Fruit fly (Drosophila melanogaster) ovary, adult (tissue): Measurements from ENCODE around the gene Kcmf1.

Experiments used
- CG17801 ChIP-seq: fragments of 200-800 bp; optimal IDR thresholded peaks from 2 replicates; lab custom pipeline; 2019; ENCODE audit warnings: missing biosample characterization, mild to moderate bottlenecking, missing genetic modification characterization, moderate library complexity; ENCODE audit not compliant: partially characterized antibody

Gene Kcmf1

DNA sequence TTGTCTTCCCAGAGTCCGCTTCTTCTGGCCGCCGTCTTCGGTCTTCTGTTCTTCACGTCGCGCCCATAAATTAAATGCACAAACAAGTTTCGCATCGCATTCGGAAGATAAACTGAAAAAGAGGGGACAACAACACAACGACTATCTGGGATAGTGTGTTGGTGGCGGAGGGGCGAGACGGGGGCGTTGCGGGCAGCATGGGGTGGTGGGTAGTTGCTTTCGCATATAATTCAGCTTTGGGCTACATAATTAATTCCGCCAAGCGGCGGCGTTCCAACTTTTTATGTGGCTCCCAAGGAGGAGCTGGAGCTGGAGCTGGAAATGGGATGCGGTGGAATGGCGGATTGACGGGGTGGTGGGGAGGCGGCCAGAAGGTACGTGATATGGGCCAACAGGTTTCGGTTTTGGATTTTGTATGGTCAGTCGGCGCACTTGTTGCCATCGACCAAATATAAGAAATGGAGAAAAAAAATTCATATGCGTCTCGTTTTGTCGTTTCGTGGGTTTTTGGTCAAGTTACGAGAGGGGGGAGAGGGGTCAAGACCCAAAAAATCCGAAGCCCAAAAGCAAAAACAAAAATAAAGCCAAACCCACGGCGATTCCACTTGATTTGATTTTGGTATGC is 45.3 kb downstream of the Kcmf1 start:
- TF ChIP-seq CG17801 (GFP tag; lab: Kevin White, UChicago) = no peak

dm6 chr3R:8968837-8969236 is 45.9 kb downstream of the Kcmf1 start:
- TF ChIP-seq CG17801 (GFP tag; lab: Kevin White, UChicago) = no peak

DNA sequence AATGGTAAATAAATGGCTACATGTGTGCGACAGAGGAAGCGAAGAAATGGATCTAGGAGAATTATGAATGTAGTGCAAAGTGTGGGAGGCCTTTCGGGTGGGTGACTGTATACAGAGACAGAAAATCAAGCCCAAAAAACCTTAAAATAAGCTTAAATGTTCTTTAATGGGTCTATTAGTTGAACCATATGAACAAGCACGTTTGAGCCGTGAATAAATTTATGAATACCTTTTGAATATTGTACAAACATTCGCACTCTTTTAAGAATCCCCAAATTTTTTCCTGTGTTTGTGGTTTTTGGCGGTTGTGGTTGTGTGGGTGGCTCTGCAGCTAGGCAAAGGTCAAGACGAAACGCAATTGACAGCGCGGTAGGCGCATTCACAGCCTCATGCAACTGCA is 48.1 kb downstream of the Kcmf1 start:
- no peak for TF ChIP-seq CG17801 (GFP tag; lab: Kevin White, UChicago)

dm6 chr3R:8965546-8965945 is 49.2 kb downstream of the Kcmf1 start:
- TF ChIP-seq CG17801 (GFP tag; lab: Kevin White, UChicago) = no peak

- TF ChIP-seq CG17801 (GFP tag; lab: Kevin White, UChicago) = no peak
Observed at dm6 chr3R:8963756-8964342, 50.9 kb downstream of the Kcmf1 start.

DNA sequence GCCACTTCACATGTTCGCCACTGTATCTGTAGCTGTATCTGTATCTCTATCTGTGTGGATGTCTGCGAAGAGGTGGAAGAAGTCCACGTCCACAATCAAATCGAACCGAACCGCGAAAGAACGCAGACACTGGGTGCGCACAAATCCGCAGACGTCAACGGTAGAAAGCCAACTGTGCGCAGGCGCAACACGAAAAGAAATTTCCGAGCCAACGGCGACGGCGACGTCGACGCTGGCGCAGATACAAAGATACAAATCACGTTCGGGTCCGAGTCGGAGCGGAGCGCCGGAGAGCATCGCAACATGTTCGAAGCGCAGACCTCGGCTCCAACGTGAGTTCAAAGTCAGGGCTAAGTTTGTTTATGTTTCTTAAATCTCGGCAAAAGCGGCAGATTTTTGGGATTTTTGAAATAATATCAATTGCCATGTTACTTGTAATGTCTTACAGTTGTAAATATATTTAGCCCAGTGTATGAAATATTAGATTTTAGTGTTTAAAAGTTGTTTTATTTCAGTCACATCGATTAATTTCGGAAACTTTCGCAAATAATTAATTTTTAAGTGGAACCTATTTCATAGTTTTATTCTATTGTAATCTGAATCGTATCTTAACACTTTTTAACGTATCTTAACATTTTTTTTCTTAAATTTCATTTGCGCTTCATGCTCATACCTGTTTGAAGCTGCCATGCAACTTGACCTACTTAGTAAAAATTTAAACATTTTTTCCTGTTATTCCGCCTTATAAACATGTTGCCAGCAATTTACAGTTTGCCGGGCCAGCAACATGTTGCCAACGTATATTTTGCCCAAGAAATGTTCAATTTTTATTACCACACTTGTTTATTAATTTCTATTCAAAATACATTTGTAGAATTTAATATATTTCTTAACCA is 51.6 kb downstream of the Kcmf1 start, which contains the start of gene ich:
ich (minus strand) TSS at position 178 of the 896 bp plus-strand sequence.
- no peak for TF ChIP-seq CG17801 (GFP tag; lab: Kevin White, UChicago)

DNA sequence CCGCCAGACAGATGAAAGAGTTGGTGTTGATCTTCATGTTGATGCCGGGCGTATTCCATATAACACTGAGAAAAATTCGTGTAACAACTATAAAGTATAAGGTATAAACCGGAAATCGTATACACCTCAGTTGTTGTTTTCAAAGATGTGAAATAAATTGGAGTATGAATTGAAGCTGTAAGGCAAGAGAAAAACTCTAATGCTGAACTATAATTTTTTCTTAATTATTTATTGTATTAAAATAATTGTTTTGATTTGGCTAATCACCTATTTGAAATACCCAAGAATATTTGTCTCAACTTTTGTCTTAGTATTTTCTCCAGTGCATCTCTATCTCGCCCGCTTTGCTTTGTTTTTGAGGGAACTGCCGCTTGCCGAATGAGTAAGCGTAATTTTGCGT is 54.4 kb downstream of the Kcmf1 start:
- TF ChIP-seq CG17801 (GFP tag; lab: Kevin White, UChicago) = no peak
